Worm (Caenorhabditis elegans) whole organism, L4 larva: ENCODE measurements around the gene nhr-31.

ENCODE experiments used
- D1046.2 ChIP-seq: fragments of 200-800 bp; sonication (Bioruptor generic); IDR thresholded peaks from 2 replicates; pipeline ENCODE4 v1.3.6; 2022; ENCODE audit warnings: missing genetic modification characterization, missing compliant biosample characterization
- F10B5.3 ChIP-seq: sonication (generic microtip); optimal IDR thresholded peaks from 2 replicates; lab custom pipeline; 2016; ENCODE audit warnings: mild to moderate bottlenecking, missing genetic modification characterization, missing compliant biosample characterization
- F37D6.2 ChIP-seq: sonication (generic microtip); optimal IDR thresholded peaks from 2 replicates; lab custom pipeline; 2016; ENCODE audit warnings: mild to moderate bottlenecking, missing genetic modification characterization, missing compliant biosample characterization
- F49E8.2 ChIP-seq: sonication (generic microtip); optimal IDR thresholded peaks from 2 replicates; lab custom pipeline; 2016; ENCODE audit warnings: missing compliant biosample characterization, mild to moderate bottlenecking, missing genetic modification characterization, borderline replicate concordance
- R02D3.7 ChIP-seq: fragments of 150-350 bp; sonication (generic microtip); optimal IDR thresholded peaks from 3 replicates; lab custom pipeline; 2014; ENCODE audit warnings: missing biosample characterization, missing genetic modification characterization
- Y105C5A.15 ChIP-seq: fragments of 200-800 bp; sonication (Bioruptor generic); IDR thresholded peaks from 2 replicates; pipeline ENCODE4 v1.3.6; 2022; ENCODE audit warnings: missing genetic modification characterization, missing compliant biosample characterization
- Y5F2A.4 ChIP-seq: fragments of 200-800 bp; sonication (Bioruptor generic); optimal IDR thresholded peaks from 2 replicates; lab custom pipeline; 2018; ENCODE audit warnings: mild to moderate bottlenecking, missing genetic modification characterization, missing compliant biosample characterization
- ZK337.2 ChIP-seq: fragments of 200-800 bp; sonication (Bioruptor generic); IDR thresholded peaks from 2 replicates; pipeline ENCODE4 v1.3.6; 2022; ENCODE audit warnings: missing genetic modification reagents, missing genetic modification characterization, missing compliant biosample characterization
- ama-1 ChIP-seq: fragments of 150-350 bp; optimal IDR thresholded peaks from 2 replicates; lab custom pipeline; 2014; ENCODE audit warnings: inconsistent platforms, mixed read lengths
- ceh-32 ChIP-seq: sonication (generic microtip); optimal IDR thresholded peaks from 2 replicates; lab custom pipeline; 2016; ENCODE audit warnings: mild to moderate bottlenecking, missing genetic modification characterization, missing compliant biosample characterization; ENCODE audit not compliant: poor library complexity
- cey-2 ChIP-seq: sonication (generic microtip); optimal IDR thresholded peaks from 3 replicates; lab custom pipeline; 2017; ENCODE audit warnings: missing genetic modification characterization, mild to moderate bottlenecking, missing compliant biosample characterization, antibody characterized with exemption, borderline replicate concordance; ENCODE audit not compliant: insufficient read depth
- ctbp-1 ChIP-seq: fragments of 200-800 bp; sonication (Bioruptor generic); IDR thresholded peaks from 2 replicates; pipeline ENCODE4 v1.3.6; 2022; ENCODE audit warnings: missing genetic modification reagents, missing genetic modification characterization, missing compliant biosample characterization
- daf-19 ChIP-seq: fragments of 200-800 bp; sonication (Bioruptor generic); conservative IDR thresholded peaks from 2 replicates; pipeline ENCODE4 v1.3.6; 2022; ENCODE audit warnings: missing genetic modification characterization, missing compliant biosample characterization
- daf-8 ChIP-seq: fragments of 200-800 bp; sonication (Bioruptor generic); IDR thresholded peaks from 2 replicates; pipeline ENCODE4 v1.3.6; 2022; ENCODE audit warnings: missing genetic modification characterization, missing compliant biosample characterization
- dmd-6 ChIP-seq: fragments of 200-800 bp; sonication (Bioruptor generic); IDR thresholded peaks from 2 replicates; pipeline ENCODE4 v1.3.6; 2022; ENCODE audit warnings: missing genetic modification reagents, missing genetic modification characterization, missing compliant biosample characterization
- dmd-9 ChIP-seq: fragments of 200-800 bp; sonication (Bioruptor generic); IDR thresholded peaks from 2 replicates; pipeline ENCODE4 v1.3.6; 2022; ENCODE audit warnings: missing genetic modification reagents, missing genetic modification characterization, missing compliant biosample characterization
- dpl-1 ChIP-seq: fragments of 150-350 bp; optimal IDR thresholded peaks from 2 replicates; lab custom pipeline; 2014; ENCODE audit warnings: missing biosample characterization, missing genetic modification reagents, missing genetic modification characterization
- egl-43 ChIP-seq: fragments of 200-800 bp; sonication (Bioruptor generic); IDR thresholded peaks from 2 replicates; pipeline ENCODE4 v1.3.6; 2022; ENCODE audit warnings: missing genetic modification reagents, missing genetic modification characterization, missing compliant biosample characterization
- hif-1 ChIP-seq, 2 experiments: sonication (generic microtip); optimal IDR thresholded peaks; 2 replicates each; lab custom pipeline; 2016 to 2017; ENCODE audit warnings: missing compliant biosample characterization in 2 of 2, missing genetic modification characterization in 2 of 2, missing genetic modification reagents in 2 of 2, missing genotype in 2 of 2, mild to moderate bottlenecking in 1 of 2
- hmg-1.1 ChIP-seq: fragments of 200-800 bp; sonication (Bioruptor generic); IDR thresholded peaks from 2 replicates; pipeline ENCODE4 v1.3.6; 2022; ENCODE audit warnings: missing genetic modification reagents, missing genetic modification characterization, missing compliant biosample characterization
- lin-29 ChIP-seq: fragments of 200-800 bp; sonication (Bioruptor generic); IDR thresholded peaks from 2 replicates; pipeline ENCODE4 v1.3.6; 2022; ENCODE audit warnings: missing genetic modification reagents, missing genetic modification characterization, missing compliant biosample characterization
- lin-38 ChIP-seq: fragments of 200-800 bp; sonication (Bioruptor generic); IDR thresholded peaks from 2 replicates; pipeline ENCODE4 v1.3.6; 2022; ENCODE audit warnings: missing genetic modification reagents, missing genetic modification characterization, missing compliant biosample characterization
- lsy-2 ChIP-seq, 2 experiments: fragments of 150-350 bp in 1 of 2; sonication (generic microtip) in 1 of 2; optimal IDR thresholded peaks; 2 replicates each; lab custom pipeline; 2014 to 2017; ENCODE audit warnings: missing biosample characterization in 2 of 2, missing genetic modification characterization in 2 of 2
- madf-5 ChIP-seq, 2 experiments: fragments of 200-800 bp; sonication (Bioruptor generic); IDR thresholded peaks; 2 replicates each; pipeline ENCODE4 v1.3.6; 2022; ENCODE audit warnings: missing compliant biosample characterization in 2 of 2, missing genetic modification characterization in 2 of 2
- nhr-10 ChIP-seq: fragments of 150-350 bp; optimal IDR thresholded peaks from 2 replicates; lab custom pipeline; 2014; ENCODE audit warnings: missing biosample characterization, missing genetic modification characterization
- nhr-41 ChIP-seq: fragments of 200-800 bp; sonication (Bioruptor generic); IDR thresholded peaks from 2 replicates; pipeline ENCODE4 v1.3.6; 2022; ENCODE audit warnings: missing genetic modification reagents, missing genetic modification characterization, missing compliant biosample characterization
- nhr-76 ChIP-seq: fragments of 150-350 bp; optimal IDR thresholded peaks from 2 replicates; lab custom pipeline; 2014; ENCODE audit warnings: missing biosample characterization, missing genetic modification characterization
- pha-4 ChIP-seq, 2 experiments: fragments of 150-350 bp in 1 of 2; fragments of 200-800 bp in 1 of 2; sonication (Bioruptor generic) in 1 of 2; IDR thresholded peaks in 1 of 2; optimal IDR thresholded peaks in 1 of 2; 2 replicates each; pipeline versions ENCODE4 v1.3.6 to Lab custom; 2014 to 2022; ENCODE audit warnings: missing genetic modification characterization in 2 of 2, missing genetic modification reagents in 2 of 2, missing biosample characterization in 1 of 2, missing compliant biosample characterization in 1 of 2
- set-16 ChIP-seq: fragments of 200-800 bp; sonication (Bioruptor generic); IDR thresholded peaks from 2 replicates; pipeline ENCODE4 v1.3.6; 2022; ENCODE audit warnings: missing genetic modification reagents, missing genetic modification characterization, missing compliant biosample characterization
- snpc-1.2 ChIP-seq: fragments of 200-800 bp; sonication (Bioruptor generic); IDR thresholded peaks from 2 replicates; pipeline ENCODE4 v1.3.6; 2022; ENCODE audit warnings: missing genetic modification reagents, missing genetic modification characterization, missing compliant biosample characterization
- spr-3 ChIP-seq: fragments of 200-800 bp; sonication (Bioruptor generic); optimal IDR thresholded peaks from 2 replicates; lab custom pipeline; 2018; ENCODE audit warnings: mild to moderate bottlenecking, missing genetic modification characterization, missing compliant biosample characterization
- tra-1 ChIP-seq: fragments of 200-800 bp; sonication (Bioruptor generic); IDR thresholded peaks from 2 replicates; pipeline ENCODE4 v1.3.6; 2022; ENCODE audit warnings: missing genetic modification reagents, missing genetic modification characterization, missing compliant biosample characterization
- unc-39 ChIP-seq: sonication (generic microtip); optimal IDR thresholded peaks from 2 replicates; lab custom pipeline; 2017; ENCODE audit warnings: missing biosample characterization, missing genetic modification characterization
- ztf-7 ChIP-seq: fragments of 150-350 bp; optimal IDR thresholded peaks from 2 replicates; lab custom pipeline; 2014; ENCODE audit warnings: missing biosample characterization, missing genetic modification characterization

nhr-31 gene

ce11 chrIV:8029413-8029812 lies at the start of gene nhr-31:
Gene nhr-31, minus strand, starts transcription at chrIV:8029513.
- no peak for TF ChIP-seq dmd-9 (GFP tag; lab: Robert Waterston, UW)
- TF ChIP-seq ZK337.2 (GFP tag; lab: Robert Waterston, UW): no peak

DNA sequence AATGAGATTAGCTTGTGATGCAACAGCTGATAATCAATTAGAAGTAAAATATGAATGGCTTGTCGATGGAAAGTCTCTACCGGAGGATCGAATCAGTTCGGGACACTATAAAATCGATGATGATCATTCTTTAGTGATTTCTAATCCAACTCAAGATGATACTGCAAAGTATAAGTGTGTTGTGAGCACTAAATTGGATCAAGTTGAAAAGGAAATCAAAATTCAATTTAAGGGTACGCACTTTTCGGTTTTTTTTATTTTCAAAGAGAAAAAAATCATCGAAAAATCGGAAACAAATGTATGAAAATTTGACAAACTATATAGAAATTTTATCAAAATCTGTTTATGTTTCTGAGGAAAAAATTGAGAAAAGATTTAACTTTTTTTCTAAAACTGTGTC lies 47.2 kb upstream of the nhr-31 start:
- TF ChIP-seq nhr-41 (GFP tag; lab: Robert Waterston, UW): no peak
- TF ChIP-seq hif-1 (tag; optimal IDR thresholded peaks at IDR 0.05; lab: Kevin White, UChicago): no peak
- TF ChIP-seq F49E8.2 (tag; lab: Kevin White, UChicago): no peak
- TF ChIP-seq ctbp-1: no peak
- no peak for TF ChIP-seq ceh-32 (tag; lab: Kevin White, UChicago)
- no peak for TF ChIP-seq ztf-7 (tag; lab: Kevin White, UChicago)
- TF ChIP-seq tra-1: no peak
- TF ChIP-seq F37D6.2 (tag; lab: Kevin White, UChicago): no peak
- no peak for TF ChIP-seq nhr-76 (tag; lab: Kevin White, UChicago)
- no peak for TF ChIP-seq lin-29 (GFP tag; lab: Robert Waterston, UW)
- no peak for TF ChIP-seq unc-39
- TF ChIP-seq R02D3.7 (tag; lab: Kevin White, UChicago): no peak
- no peak for TF ChIP-seq cey-2 (tag; lab: Kevin White, UChicago)
- TF ChIP-seq dpl-1 (GFP tag; lab: Kevin White, UChicago): no peak

- TF ChIP-seq daf-19 (no peak), spr-3 (GFP tag; lab: Kevin White, UChicago) (no peak), daf-8 (GFP tag; lab: Robert Waterston, UW) (no peak), lsy-2 (tag; optimal IDR thresholded peaks at IDR 0.05; lab: Kevin White, UChicago) (no peak), nhr-10 (no peak), dmd-9 (GFP tag; lab: Robert Waterston, UW) (no peak), pha-4 (GFP tag; IDR thresholded peaks at IDR 0.05; lab: Robert Waterston, UW) (no peak), pha-4 (tag; optimal IDR thresholded peaks at IDR 0.05; lab: Kevin White, UChicago) (no peak), F10B5.3 (tag; lab: Kevin White, UChicago) (no peak), madf-5 (GFP tag; IDR thresholded peaks at IDR 0.05; lab: Robert Waterston, UW) (no peak), ama-1 (lab: Kevin White, UChicago) (no peak), Y105C5A.15 (GFP tag; lab: Robert Waterston, UW) (no peak), Y5F2A.4 (GFP tag; lab: Kevin White, UChicago) (no peak)
These were observed 46.2 kb upstream of the nhr-31 start for ce11 chrIV:8075516-8075915.

ce11 chrIV:8073660-8074059 lies 44.3 kb upstream of the nhr-31 start:
- TF ChIP-seq D1046.2 (0 out of 2 replicates have a peak, but pooled peaks have one; percentile 49), lin-29 (GFP tag; lab: Robert Waterston, UW) (0 out of 2 replicates have a peak, but pooled peaks have one; percentile 21), dmd-6 (GFP tag; lab: Robert Waterston, UW) (peak; percentile 27; the same call in 1 of the 2 replicates), snpc-1.2 (peak; percentile 69; the same call in 1 of the 2 replicates), lin-38 (GFP tag; lab: Robert Waterston, UW) (0 out of 2 replicates have a peak, but pooled peaks have one; percentile 3), hmg-1.1 (0 out of 2 replicates have a peak, but pooled peaks have one; percentile 16), egl-43 (GFP tag; lab: Robert Waterston, UW) (0 out of 2 replicates have a peak, but pooled peaks have one; percentile 42), set-16 (GFP tag; lab: Robert Waterston, UW) (peak; percentile 73; the same call in 1 of the 2 replicates)
